Worm (Caenorhabditis elegans) whole organism, L1 larva: ENCODE results near the gene C32D5.4.

Experiments used
- aha-1 ChIP-seq: fragments of 150-350 bp; optimal IDR thresholded peaks from 2 replicates; lab custom pipeline; 2014; ENCODE audit warnings: missing biosample characterization, missing genetic modification characterization
- ceh-82 ChIP-seq, 3 experiments: fragments of 150-350 bp in 1 of 3; sonication (generic microtip) in 2 of 3; optimal IDR thresholded peaks; 2 replicates each; lab custom pipeline; 2014 to 2017; ENCODE audit warnings: missing biosample characterization in 3 of 3, missing genetic modification characterization in 3 of 3
- ceh-88 ChIP-seq: fragments of 200-800 bp; sonication (Bioruptor generic); IDR thresholded peaks from 2 replicates; pipeline ENCODE4 v1.3.6; 2022; ENCODE audit warnings: missing genetic modification characterization, missing compliant biosample characterization
- egl-27 ChIP-seq, 2 experiments: fragments of 150-350 bp in 1 of 2; sonication (generic microtip); optimal IDR thresholded peaks; 3 replicates each; lab custom pipeline; 2017 to 2018; ENCODE audit warnings: missing biosample characterization in 2 of 2, missing genetic modification characterization in 2 of 2, missing genetic modification reagents in 2 of 2
- fkh-10 ChIP-seq: sonication (generic microtip); optimal IDR thresholded peaks from 2 replicates; lab custom pipeline; 2017; ENCODE audit warnings: missing biosample characterization, missing genetic modification reagents, missing genetic modification characterization
- hlh-4 ChIP-seq: sonication (generic microtip); optimal IDR thresholded peaks from 2 replicates; lab custom pipeline; 2016; ENCODE audit warnings: mild to moderate bottlenecking, missing genetic modification characterization, missing compliant biosample characterization
- isw-1 ChIP-seq: fragments of 200-800 bp; sonication (Bioruptor generic); IDR thresholded peaks from 2 replicates; pipeline ENCODE4 v1.3.6; 2022; ENCODE audit warnings: missing genetic modification characterization, missing compliant biosample characterization
- mep-1 ChIP-seq: fragments of 150-350 bp; optimal IDR thresholded peaks from 2 replicates; lab custom pipeline; 2014; ENCODE audit warnings: missing biosample characterization, missing genetic modification characterization
- nhr-19 ChIP-seq: fragments of 200-800 bp; sonication (Bioruptor generic); conservative IDR thresholded peaks from 2 replicates; pipeline ENCODE4 v1.3.6; 2022; ENCODE audit warnings: missing genetic modification characterization, missing compliant biosample characterization
- nhr-90 ChIP-seq: sonication (generic microtip); optimal IDR thresholded peaks from 2 replicates; lab custom pipeline; 2016; ENCODE audit warnings: mild to moderate bottlenecking, missing genetic modification characterization, missing compliant biosample characterization; ENCODE audit not compliant: poor library complexity
- snpc-4 ChIP-seq: fragments of 150-350 bp; optimal IDR thresholded peaks from 2 replicates; lab custom pipeline; 2014; ENCODE audit warnings: missing biosample characterization, missing genetic modification characterization
- unc-130 ChIP-seq: fragments of 150-350 bp; optimal IDR thresholded peaks from 2 replicates; lab custom pipeline; 2017; ENCODE audit warnings: missing biosample characterization, missing genetic modification characterization, inconsistent platforms
- ztf-4 ChIP-seq: fragments of 150-350 bp; optimal IDR thresholded peaks from 2 replicates; lab custom pipeline; 2014; ENCODE audit warnings: missing biosample characterization, missing genetic modification characterization

- TF ChIP-seq egl-27 (tag; optimal IDR thresholded peaks at IDR 0.05; lab: Kevin White, UChicago) (no peak), unc-130 (peak; percentile 39), fkh-10 (GFP tag; lab: Kevin White, UChicago) (no peak), aha-1 (tag; lab: Kevin White, UChicago) (no peak), nhr-90 (tag; lab: Kevin White, UChicago) (no peak), snpc-4 (no peak), nhr-19 (peak; percentile 64), ceh-82 (tag; optimal IDR thresholded peaks at IDR 0.05; lab: Kevin White, UChicago) (no peak), ceh-88 (GFP tag; lab: Robert Waterston, UW) (no peak), hlh-4 (tag; lab: Kevin White, UChicago) (no peak), isw-1 (GFP tag; lab: Robert Waterston, UW) (no peak), ztf-4 (tag; lab: Kevin White, UChicago) (no peak), mep-1 (tag; lab: Kevin White, UChicago) (peak; percentile 21)
Observed at ce11 chrII:6290047-6290582, 32.8 kb downstream of the C32D5.4 start, which contains the start of gene upb-1.
